Fruit fly (Drosophila melanogaster) whole organism, embryonic: Measurements from ENCODE around the gene CG11458.
A peak's percentile ranks its signal among the peaks of the same experiment; 100 is the strongest.

ENCODE experiments used
- Bgb ChIP-seq: fragments of 200-800 bp; sonication (Bioruptor generic); IDR thresholded peaks from 2 replicates; pipeline ENCODE4 v1.3.6; 2022; ENCODE audit warnings: missing biosample characterization, missing genetic modification characterization; ENCODE audit not compliant: partially characterized antibody
- CG10654 ChIP-seq: fragments of 200-800 bp; sonication (Bioruptor generic); optimal IDR thresholded peaks from 2 replicates; lab custom pipeline; 2016; ENCODE audit warnings: missing biosample characterization, missing genetic modification characterization
- CG11456 ChIP-seq: fragments of 200-800 bp; sonication (Bioruptor generic); IDR thresholded peaks from 3 replicates; pipeline ENCODE4 v1.3.6; 2022; ENCODE audit warnings: missing biosample characterization, missing genetic modification characterization
- CG11560 ChIP-seq: fragments of 200-800 bp; sonication (Bioruptor generic); IDR thresholded peaks from 3 replicates; pipeline ENCODE4 v1.3.6; 2022; ENCODE audit warnings: missing biosample characterization, missing genetic modification characterization
- CG12659 ChIP-seq: fragments of 200-800 bp; sonication (Bioruptor generic); optimal IDR thresholded peaks from 3 replicates; lab custom pipeline; 2017; ENCODE audit warnings: mild to moderate bottlenecking, missing biosample characterization, missing genetic modification reagents, missing genetic modification characterization
- CG13775 ChIP-seq: fragments of 200-800 bp; sonication (Bioruptor generic); optimal IDR thresholded peaks from 3 replicates; lab custom pipeline; 2017; ENCODE audit warnings: missing biosample characterization, mild to moderate bottlenecking, missing genetic modification characterization
- CG13894 ChIP-seq: fragments of 200-800 bp; sonication (Bioruptor generic); optimal IDR thresholded peaks from 3 replicates; lab custom pipeline; 2018; ENCODE audit warnings: missing biosample characterization, mild to moderate bottlenecking, missing genetic modification characterization, moderate library complexity
- CG1647 ChIP-seq: fragments of 200-800 bp; sonication (Bioruptor generic); optimal IDR thresholded peaks from 3 replicates; lab custom pipeline; 2016; ENCODE audit warnings: missing biosample characterization, missing genetic modification characterization
- CG17186 ChIP-seq: fragments of 200-800 bp; sonication (Bioruptor generic); optimal IDR thresholded peaks from 3 replicates; lab custom pipeline; 2017; ENCODE audit warnings: missing biosample characterization, missing genetic modification reagents, missing genetic modification characterization
- CG1792 ChIP-seq: fragments of 200-800 bp; sonication (Bioruptor generic); optimal IDR thresholded peaks from 2 replicates; lab custom pipeline; 2016; ENCODE audit warnings: missing biosample characterization, missing genetic modification characterization
- CG18476 ChIP-seq: fragments of 200-800 bp; sonication (Bioruptor generic); optimal IDR thresholded peaks from 2 replicates; lab custom pipeline; 2016; ENCODE audit warnings: missing biosample characterization, mild to moderate bottlenecking, missing genetic modification characterization
- CG2875 ChIP-seq: fragments of 200-800 bp; sonication (Bioruptor generic); optimal IDR thresholded peaks from 2 replicates; lab custom pipeline; 2017; ENCODE audit warnings: missing biosample characterization, mild to moderate bottlenecking, missing genetic modification characterization, missing genetic modification reagents
- CG31441 ChIP-seq: fragments of 200-800 bp; sonication (Bioruptor generic); IDR thresholded peaks from 2 replicates; pipeline ENCODE4 v1.3.6; 2022; ENCODE audit warnings: missing biosample characterization, missing genetic modification characterization
- CG3163 ChIP-seq: fragments of 200-800 bp; sonication (Bioruptor generic); optimal IDR thresholded peaks from 3 replicates; lab custom pipeline; 2016; ENCODE audit warnings: missing biosample characterization, missing genetic modification characterization
- CG34376 ChIP-seq: fragments of 200-800 bp; sonication (Bioruptor generic); optimal IDR thresholded peaks from 2 replicates; lab custom pipeline; 2018; ENCODE audit warnings: missing biosample characterization, mild to moderate bottlenecking, missing genetic modification characterization
- CG4282 ChIP-seq: fragments of 200-800 bp; sonication (Bioruptor generic); optimal IDR thresholded peaks from 2 replicates; lab custom pipeline; 2016; ENCODE audit warnings: missing biosample characterization, missing genetic modification characterization
- CG43689 ChIP-seq: fragments of 200-800 bp; sonication (Bioruptor generic); IDR thresholded peaks from 2 replicates; pipeline ENCODE4 v1.3.6; 2022; ENCODE audit warnings: missing biosample characterization, missing genetic modification characterization
- CG9437 ChIP-seq: fragments of 200-800 bp; sonication (Bioruptor generic); optimal IDR thresholded peaks from 2 replicates; lab custom pipeline; 2018; ENCODE audit warnings: missing biosample characterization, mild to moderate bottlenecking, missing genetic modification characterization
- CG9797 ChIP-seq: fragments of 200-800 bp; sonication (Bioruptor generic); optimal IDR thresholded peaks from 3 replicates; lab custom pipeline; 2018; ENCODE audit warnings: missing biosample characterization, mild to moderate bottlenecking, missing genetic modification characterization
- CTCF ChIP-seq: fragments of 200-800 bp; sonication (Bioruptor generic); optimal IDR thresholded peaks from 2 replicates; lab custom pipeline; 2017; ENCODE audit warnings: missing biosample characterization, mild to moderate bottlenecking, missing genetic modification characterization, moderate library complexity
- D19A ChIP-seq: fragments of 200-800 bp; optimal IDR thresholded peaks from 3 replicates; lab custom pipeline; 2019; ENCODE audit warnings: missing biosample characterization, mild to moderate bottlenecking, missing genetic modification characterization, moderate library complexity
- Dref ChIP-seq: fragments of 200-800 bp; sonication (Bioruptor generic); IDR thresholded peaks from 2 replicates; pipeline ENCODE4 v1.3.6; 2022; ENCODE audit warnings: missing biosample characterization, missing genetic modification characterization
- ERR ChIP-seq: fragments of 200-800 bp; sonication (Bioruptor generic); optimal IDR thresholded peaks from 2 replicates; lab custom pipeline; 2016; ENCODE audit warnings: missing biosample characterization, missing genetic modification characterization
- Eip74EF ChIP-seq, 2 experiments: fragments of 200-800 bp in 1 of 2; fragments of >200 bp in 1 of 2; sonication (Bioruptor generic) in 1 of 2; optimal IDR thresholded peaks; 2 replicates each; lab custom pipeline; 2017 to 2019; ENCODE audit warnings: missing biosample characterization in 2 of 2, missing genetic modification characterization in 2 of 2, mild to moderate bottlenecking in 1 of 2, moderate library complexity in 1 of 2
- Ets97D ChIP-seq: fragments of 200-800 bp; sonication (Bioruptor generic); optimal IDR thresholded peaks from 3 replicates; lab custom pipeline; 2016; ENCODE audit warnings: missing biosample characterization, missing genetic modification characterization
- HHEX ChIP-seq: fragments of 200-800 bp; sonication (Bioruptor generic); optimal IDR thresholded peaks from 3 replicates; lab custom pipeline; 2017; ENCODE audit warnings: missing biosample characterization, mild to moderate bottlenecking, missing genetic modification characterization, missing genetic modification reagents
- HLH4C ChIP-seq: fragments of 200-800 bp; sonication (Bioruptor generic); IDR thresholded peaks from 3 replicates; pipeline ENCODE4 v1.3.6; 2022; ENCODE audit warnings: missing biosample characterization, missing genetic modification characterization; ENCODE audit not compliant: partially characterized antibody
- Lim3 ChIP-seq: fragments of 200-800 bp; sonication (Bioruptor generic); IDR thresholded peaks from 2 replicates; pipeline ENCODE4 v1.3.6; 2022; ENCODE audit warnings: missing biosample characterization, missing genetic modification characterization
- MESR4 ChIP-seq: fragments of 200-800 bp; sonication (Bioruptor generic); optimal IDR thresholded peaks from 2 replicates; lab custom pipeline; 2018; ENCODE audit warnings: missing biosample characterization, mild to moderate bottlenecking, missing genetic modification characterization, moderate library complexity
- Mad ChIP-seq: fragments of 200-800 bp; sonication (Bioruptor generic); optimal IDR thresholded peaks from 2 replicates; lab custom pipeline; 2016; ENCODE audit warnings: missing biosample characterization, missing genetic modification characterization
- Mrtf ChIP-seq: fragments of 200-800 bp; sonication (Bioruptor generic); IDR thresholded peaks from 3 replicates; pipeline ENCODE4 v1.3.6; 2022; ENCODE audit warnings: missing biosample characterization, missing genetic modification characterization
- Nf-YC ChIP-seq: fragments of 200-800 bp; optimal IDR thresholded peaks from 3 replicates; lab custom pipeline; 2019; ENCODE audit warnings: missing biosample characterization, mild to moderate bottlenecking, missing genetic modification characterization, moderate library complexity
- NfI ChIP-seq: fragments of 200-800 bp; sonication (Bioruptor generic); optimal IDR thresholded peaks from 3 replicates; lab custom pipeline; 2018; ENCODE audit warnings: missing biosample characterization, mild to moderate bottlenecking, missing genetic modification characterization, moderate library complexity
- Ravus ChIP-seq: fragments of 200-800 bp; sonication (Bioruptor generic); IDR thresholded peaks from 2 replicates; pipeline ENCODE4 v1.3.6; 2022; ENCODE audit warnings: missing biosample characterization, missing genetic modification characterization
- Scr ChIP-seq: fragments of 200-800 bp; sonication (Bioruptor generic); IDR thresholded peaks from 2 replicates; pipeline ENCODE4 v1.3.6; 2022; ENCODE audit warnings: missing biosample characterization, missing genetic modification characterization; ENCODE audit not compliant: partially characterized antibody
- ac ChIP-seq: fragments of 200-800 bp; sonication (Bioruptor generic); optimal IDR thresholded peaks from 3 replicates; lab custom pipeline; 2017; ENCODE audit warnings: missing biosample characterization, mild to moderate bottlenecking, missing genetic modification characterization
- bab2 ChIP-seq: fragments of 200-800 bp; sonication (Bioruptor generic); optimal IDR thresholded peaks from 2 replicates; lab custom pipeline; 2016; ENCODE audit warnings: missing biosample characterization, missing genetic modification characterization
- bbx ChIP-seq: fragments of 200-800 bp; sonication (Bioruptor generic); IDR thresholded peaks from 2 replicates; pipeline ENCODE4 v1.3.6; 2022; ENCODE audit warnings: missing biosample characterization, missing genetic modification characterization; ENCODE audit not compliant: partially characterized antibody
- caup ChIP-seq: fragments of 200-800 bp; sonication (Bioruptor generic); optimal IDR thresholded peaks from 3 replicates; lab custom pipeline; 2017; ENCODE audit warnings: missing biosample characterization, mild to moderate bottlenecking, missing genetic modification characterization, moderate library complexity; ENCODE audit not compliant: severe bottlenecking
- cg ChIP-seq: fragments of 200-800 bp; sonication (Bioruptor generic); optimal IDR thresholded peaks from 3 replicates; lab custom pipeline; 2019; ENCODE audit warnings: missing biosample characterization, mild to moderate bottlenecking, missing genetic modification characterization, moderate library complexity
- chm ChIP-seq: fragments of 200-800 bp; sonication (Bioruptor generic); IDR thresholded peaks from 2 replicates; pipeline ENCODE4 v1.3.6; 2022; ENCODE audit warnings: missing biosample characterization, missing genetic modification characterization
- klu ChIP-seq: fragments of 200-800 bp; sonication (Bioruptor generic); IDR thresholded peaks from 2 replicates; pipeline ENCODE4 v1.3.6; 2022; ENCODE audit warnings: missing biosample characterization, missing genetic modification characterization
- lab ChIP-seq: fragments of 200-800 bp; sonication (Bioruptor generic); optimal IDR thresholded peaks from 3 replicates; lab custom pipeline; 2017; ENCODE audit warnings: missing biosample characterization, missing genetic modification characterization, mild to moderate bottlenecking, moderate library complexity, missing genetic modification reagents
- lbe ChIP-seq: fragments of 200-800 bp; sonication (Bioruptor generic); optimal IDR thresholded peaks from 2 replicates; lab custom pipeline; 2016; ENCODE audit warnings: missing biosample characterization, mild to moderate bottlenecking, missing genetic modification characterization
- lilli ChIP-seq: fragments of 200-800 bp; sonication (Bioruptor generic); optimal IDR thresholded peaks from 3 replicates; lab custom pipeline; 2016; ENCODE audit warnings: missing biosample characterization, missing genetic modification characterization
- onecut ChIP-seq: fragments of 200-800 bp; sonication (Bioruptor generic); IDR thresholded peaks from 2 replicates; pipeline ENCODE4 v1.3.6; 2022; ENCODE audit warnings: missing biosample characterization, missing genetic modification characterization
- org-1 ChIP-seq: fragments of 200-800 bp; sonication (Bioruptor generic); optimal IDR thresholded peaks from 2 replicates; lab custom pipeline; 2017; ENCODE audit warnings: missing biosample characterization, missing genetic modification characterization
- salm ChIP-seq: fragments of 200-800 bp; sonication (Bioruptor generic); optimal IDR thresholded peaks from 2 replicates; lab custom pipeline; 2018; ENCODE audit warnings: missing biosample characterization, mild to moderate bottlenecking, missing genetic modification characterization
- sima ChIP-seq: fragments of 200-800 bp; sonication (Bioruptor generic); optimal IDR thresholded peaks from 2 replicates; lab custom pipeline; 2016; ENCODE audit warnings: missing biosample characterization, missing genetic modification characterization
- ssp ChIP-seq: fragments of 200-800 bp; sonication (Bioruptor generic); IDR thresholded peaks from 2 replicates; pipeline ENCODE4 v1.3.6; 2022; ENCODE audit warnings: missing biosample characterization, missing genetic modification characterization
- stwl ChIP-seq: fragments of 200-800 bp; sonication (Bioruptor generic); optimal IDR thresholded peaks from 3 replicates; lab custom pipeline; 2018; ENCODE audit warnings: missing biosample characterization, mild to moderate bottlenecking, missing genetic modification characterization, moderate library complexity

The CG11458 gene

dm6 chr3L:20923030-20923591, 17.5 kb downstream of the CG11458 start (continued):
- TF ChIP-seq CG9797 (GFP tag; lab: Kevin White, UChicago) (no peak), CG17186 (no peak), MESR4 (GFP tag; lab: Kevin White, UChicago) (no peak), Scr (GFP tag; lab: Robert Waterston, UW) (no peak), ssp (GFP tag; lab: Robert Waterston, UW) (no peak), chm (GFP tag; lab: Robert Waterston, UW) (no peak), CG13894 (no peak), lab (GFP tag; lab: Kevin White, UChicago) (peak; percentile 6), CG1792 (no peak), caup (no peak), CG18476 (GFP tag; lab: Kevin White, UChicago) (no peak), ERR (GFP tag; lab: Kevin White, UChicago) (no peak), CG2875 (peak; percentile 50), bab2 (GFP tag; lab: Kevin White, UChicago) (peak; percentile 34), lilli (GFP tag; lab: Kevin White, UChicago) (peak; percentile 42), bbx (GFP tag; lab: Robert Waterston, UW) (no peak), klu (GFP tag; lab: Robert Waterston, UW) (no peak), D19A (peak; percentile 61), org-1 (no peak), Mrtf (GFP tag; lab: Robert Waterston, UW) (no peak), Eip74EF (GFP tag; optimal IDR thresholded peaks at IDR 0.05; lab: Kevin White, UChicago) (no peak), Lim3 (GFP tag; lab: Robert Waterston, UW) (no peak), HLH4C (GFP tag; lab: Robert Waterston, UW) (no peak), CG3163 (GFP tag; lab: Kevin White, UChicago) (no peak), CG10654 (peak; percentile 1), CTCF (GFP tag; lab: Kevin White, UChicago) (no peak), CG12659 (GFP tag; lab: Kevin White, UChicago) (no peak), NfI (GFP tag; lab: Kevin White, UChicago) (no peak), stwl (tag; lab: Kevin White, UChicago) (peak; percentile 18), CG1647 (GFP tag; lab: Kevin White, UChicago) (peak; percentile 22), CG34376 (GFP tag; lab: Kevin White, UChicago) (no peak), CG43689 (GFP tag; lab: Robert Waterston, UW) (no peak), cg (GFP tag; lab: Kevin White, UChicago) (no peak), HHEX (peak; percentile 8), ac (GFP tag; lab: Kevin White, UChicago) (peak; percentile 57), Mad (GFP tag; lab: Kevin White, UChicago) (no peak), CG11456 (GFP tag; lab: Robert Waterston, UW) (no peak), CG9437 (no peak), CG13775 (GFP tag; lab: Kevin White, UChicago) (peak; percentile 37), sima (GFP tag; lab: Kevin White, UChicago) (no peak), Ravus (GFP tag; lab: Robert Waterston, UW) (no peak), Ets97D (GFP tag; lab: Kevin White, UChicago) (no peak), Dref (GFP tag; lab: Robert Waterston, UW) (no peak), onecut (GFP tag; lab: Robert Waterston, UW) (no peak), CG4282 (no peak), Nf-YC (tag; lab: Kevin White, UChicago) (no peak), Bgb (GFP tag; lab: Robert Waterston, UW) (no peak), CG11560 (tag; lab: Robert Waterston, UW) (no peak), lbe (GFP tag; lab: Kevin White, UChicago) (no peak), CG31441 (GFP tag; lab: Robert Waterston, UW) (peak; percentile 69), salm (no peak)
